Worm (Caenorhabditis elegans) whole organism, L3 larva: Measurements from ENCODE around the gene C32H11.4.

Experiments used
- ceh-16 ChIP-seq: sonication (generic microtip); optimal IDR thresholded peaks from 2 replicates; lab custom pipeline; 2017; ENCODE audit warnings: missing biosample characterization, missing genetic modification characterization
- jun-1 ChIP-seq: fragments of 150-350 bp; optimal IDR thresholded peaks from 2 replicates; lab custom pipeline; 2014; ENCODE audit warnings: missing biosample characterization, missing genetic modification reagents, missing genetic modification characterization
- lin-15B ChIP-seq: fragments of 150-350 bp; optimal IDR thresholded peaks from 2 replicates; lab custom pipeline; 2014; ENCODE audit warnings: missing biosample characterization, missing genetic modification characterization
- nhr-11 ChIP-seq: fragments of 150-350 bp; optimal IDR thresholded peaks from 2 replicates; lab custom pipeline; 2014; ENCODE audit warnings: missing biosample characterization, missing genetic modification characterization
- nhr-12 ChIP-seq: fragments of 150-350 bp; optimal IDR thresholded peaks from 2 replicates; lab custom pipeline; 2014; ENCODE audit warnings: missing biosample characterization, missing genetic modification characterization
- nhr-237 ChIP-seq: fragments of 150-350 bp; optimal IDR thresholded peaks from 2 replicates; lab custom pipeline; 2014; ENCODE audit warnings: missing biosample characterization, missing genetic modification characterization
- pha-4 ChIP-seq: fragments of 150-350 bp; optimal IDR thresholded peaks from 2 replicates; lab custom pipeline; 2014; ENCODE audit warnings: missing biosample characterization, missing genetic modification reagents, missing genetic modification characterization
- skn-1 ChIP-seq: fragments of 150-350 bp; optimal IDR thresholded peaks from 2 replicates; lab custom pipeline; 2014; ENCODE audit warnings: missing biosample characterization, missing genetic modification characterization
- tbx-2 ChIP-seq: sonication (generic microtip); optimal IDR thresholded peaks from 2 replicates; lab custom pipeline; 2016; ENCODE audit warnings: mild to moderate bottlenecking, missing genetic modification characterization, missing compliant biosample characterization

ce11 chrIV:12898823-12899222 is 22.2 kb upstream of the C32H11.4 start:
- TF ChIP-seq nhr-237 (tag; lab: Kevin White, UChicago): no peak
- no peak for TF ChIP-seq nhr-11 (tag; lab: Kevin White, UChicago)
- no peak for TF ChIP-seq nhr-12 (tag; lab: Kevin White, UChicago)
- TF ChIP-seq jun-1 (tag; lab: Kevin White, UChicago): no peak
- peak; percentile 10 for TF ChIP-seq pha-4 (tag; lab: Kevin White, UChicago)
- no peak for TF ChIP-seq skn-1 (tag; lab: Kevin White, UChicago)
- no peak for TF ChIP-seq tbx-2 (tag; lab: Kevin White, UChicago)
- TF ChIP-seq lin-15B (tag; lab: Kevin White, UChicago): no peak
- TF ChIP-seq ceh-16 (tag; lab: Kevin White, UChicago): no peak
